Worm (Caenorhabditis elegans) whole organism, L4/young adult: ENCODE results near the gene nhr-221.

Source experiments
- W03F9.2 ChIP-seq: fragments of 150-350 bp; optimal IDR thresholded peaks from 2 replicates; lab custom pipeline; 2014; ENCODE audit warnings: missing biosample characterization, missing genetic modification characterization
- dao-5 ChIP-seq: sonication (generic microtip); optimal IDR thresholded peaks from 2 replicates; lab custom pipeline; 2016; ENCODE audit warnings: missing genotype, missing genetic modification characterization, moderate library complexity, missing compliant biosample characterization
- him-1 ChIP-seq: sonication (generic microtip); optimal IDR thresholded peaks from 2 replicates; lab custom pipeline; 2016; ENCODE audit warnings: missing genotype, missing genetic modification reagents, missing genetic modification characterization, missing compliant biosample characterization

- TF ChIP-seq W03F9.2 (no peak), dao-5 (tag; lab: Kevin White, UChicago) (no peak), him-1 (tag; lab: Kevin White, UChicago) (no peak)
Measured at ce11 chrV:3543344-3543743, 8.2 kb upstream of the nhr-221 start, which contains the start of gene nhr-222.
